Fruit fly (Drosophila melanogaster): ENCODE measurements around the gene REPTOR-BP.

The REPTOR-BP gene

dm6 chr2L:10263830-10264634 lies at the start of gene REPTOR-BP:
TSS of gene REPTOR-BP (plus strand) at chr2L:10264125.
- no peak for TF ChIP-seq noc (tag; optimal IDR thresholded peaks at IDR 0.05)

dm6 chr2L:10220010-10220409 lies 43.9 kb upstream of the REPTOR-BP start:
- no peak for TF ChIP-seq noc (tag; optimal IDR thresholded peaks at IDR 0.05)

- no peak for TF ChIP-seq noc (tag; optimal IDR thresholded peaks at IDR 0.05)
Observed at dm6 chr2L:10220501-10221386, 43.2 kb upstream of the REPTOR-BP start, which contains the start of the genes Npc1a and Prosalpha6. TSS of gene Npc1a (minus strand) at chr2L:10221216. TSS of gene Prosalpha6 (plus strand) at chr2L:10221351.

dm6 chr2L:10221387-10221705 lies 42.6 kb upstream of the REPTOR-BP start:
- TF ChIP-seq noc (tag; optimal IDR thresholded peaks at IDR 0.05): no peak

- TF ChIP-seq noc (tag; optimal IDR thresholded peaks at IDR 0.05): no peak
Observed at dm6 chr2L:10222550-10223231, 41.2 kb upstream of the REPTOR-BP start, which contains the start of gene Bcs1. TSS of gene Bcs1 (plus strand) at chr2L:10222657.

- no peak for TF ChIP-seq noc (tag; optimal IDR thresholded peaks at IDR 0.05)
Observed at dm6 chr2L:10226213-10226723, 37.7 kb upstream of the REPTOR-BP start.

- TF ChIP-seq noc (tag; optimal IDR thresholded peaks at IDR 0.05): no peak
Observed at dm6 chr2L:10226724-10227407, 37.1 kb upstream of the REPTOR-BP start, which contains the start of gene CG5708. TSS of gene CG5708 (minus strand) at chr2L:10226808.

- TF ChIP-seq noc (tag; optimal IDR thresholded peaks at IDR 0.05): no peak
Observed at dm6 chr2L:10230455-10230854, 33.5 kb upstream of the REPTOR-BP start.

- no peak for TF ChIP-seq noc (tag; optimal IDR thresholded peaks at IDR 0.05)
Observed at dm6 chr2L:10231092-10231494, 32.8 kb upstream of the REPTOR-BP start.

- TF ChIP-seq noc (tag; optimal IDR thresholded peaks at IDR 0.05): no peak
Observed at dm6 chr2L:10231510-10231909, 32.4 kb upstream of the REPTOR-BP start, which contains the start of gene ova. TSS of gene ova (minus strand) at chr2L:10231692.

dm6 chr2L:10232152-10232816 lies 31.6 kb upstream of the REPTOR-BP start, which contains the start of gene eEF1delta:
TSS of gene eEF1delta (plus strand) at chr2L:10232507.
- no peak for TF ChIP-seq noc (tag; optimal IDR thresholded peaks at IDR 0.05)

- no peak for TF ChIP-seq noc (tag; optimal IDR thresholded peaks at IDR 0.05)
Observed at dm6 chr2L:10232827-10233226, 31.1 kb upstream of the REPTOR-BP start.

- no peak for TF ChIP-seq noc (tag; optimal IDR thresholded peaks at IDR 0.05)
Observed at dm6 chr2L:10237725-10238446, 26.0 kb upstream of the REPTOR-BP start, which contains the start of gene mthl15. TSS of gene mthl15 (minus strand) at chr2L:10238317.

Measured in whole organism, larva.